Fruit fly (Drosophila melanogaster): ENCODE data around the gene CG14042.

CG14042 gene

dm6 chr2L:5044892-5045619, 7.5 kb downstream of the CG14042 start (continued):
- TF ChIP-seq Hmr (GFP tag; optimal IDR thresholded peaks at IDR 0.05) = peak; percentile 48
- no peak for TF ChIP-seq CG11560 (tag; IDR thresholded peaks at IDR 0.05)
- no peak for TF ChIP-seq CHES-1-like (GFP tag; optimal IDR thresholded peaks at IDR 0.05)
- no peak for TF ChIP-seq schlank (tag; optimal IDR thresholded peaks at IDR 0.05)
- peak; percentile 24 for TF ChIP-seq Asciz (GFP tag; optimal IDR thresholded peaks at IDR 0.05)
- TF ChIP-seq HHEX (GFP tag; optimal IDR thresholded peaks at IDR 0.05) = peak; percentile 69
- TF ChIP-seq CG32767 (GFP tag; IDR thresholded peaks at IDR 0.05) = peak; percentile 46; the same call in 1 of the 2 replicates
- TF ChIP-seq CG42726 (GFP tag; IDR thresholded peaks at IDR 0.05; ENCODE audit: partially characterized antibody) = no peak
- no peak for TF ChIP-seq amos (GFP tag; IDR thresholded peaks at IDR 0.05; ENCODE audit: partially characterized antibody)
- peak; percentile 72 for TF ChIP-seq CG32532 (GFP tag; IDR thresholded peaks at IDR 0.05)
- peak; percentile 30 for TF ChIP-seq Vsx1 (GFP tag; optimal IDR thresholded peaks at IDR 0.05)
- peak; percentile 53 for TF ChIP-seq cwo (GFP tag; optimal IDR thresholded peaks at IDR 0.05)
- TF ChIP-seq grn (GFP tag; optimal IDR thresholded peaks at IDR 0.05) = no peak
- TF ChIP-seq CG2116 (GFP tag; optimal IDR thresholded peaks at IDR 0.05) = peak; percentile 15
- TF ChIP-seq CG13287 (GFP tag; IDR thresholded peaks at IDR 0.05; ENCODE audit: partially characterized antibody) = no peak
- TF ChIP-seq gro (GFP tag; optimal IDR thresholded peaks at IDR 0.05) = no peak

dm6 chr2L:5046261-5046660, 8.8 kb downstream of the CG14042 start:
- peak; percentile 11 for TF ChIP-seq gcm (GFP tag; optimal IDR thresholded peaks at IDR 0.05)
- TF ChIP-seq Ada2b (GFP tag; IDR thresholded peaks at IDR 0.05) = no peak
- TF ChIP-seq Ets65A (GFP tag) = peak; percentile 93

DNA sequence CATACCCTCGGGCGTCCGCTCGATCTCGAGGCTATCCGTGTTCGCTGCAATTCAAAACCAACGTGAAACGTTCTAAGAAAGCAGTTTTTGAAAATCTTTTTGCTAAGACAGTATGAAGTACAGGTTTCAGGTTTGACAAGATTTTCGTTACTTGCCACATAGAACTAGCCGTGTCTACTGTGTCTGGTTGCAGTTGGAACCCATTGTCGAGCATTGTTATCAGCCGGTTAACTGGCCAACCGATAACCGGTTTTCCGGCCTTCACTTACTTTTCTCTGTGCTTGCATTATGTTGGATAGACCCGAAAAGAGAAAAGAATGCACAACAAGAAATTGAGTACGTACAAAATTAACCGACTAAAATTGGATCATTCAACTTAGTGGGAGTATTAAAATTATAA, 12.5 kb downstream of the CG14042 start:
- TF ChIP-seq br (optimal IDR thresholded peaks at IDR 0.05) (no peak), mam (GFP tag; optimal IDR thresholded peaks at IDR 0.05) (no peak), ssp (GFP tag; IDR thresholded peaks at IDR 0.05) (no peak), CG7745 (tag; optimal IDR thresholded peaks at IDR 0.05) (no peak), YL-1 (GFP tag; optimal IDR thresholded peaks at IDR 0.05) (no peak), CG34376 (GFP tag; optimal IDR thresholded peaks at IDR 0.05) (no peak), CG15601 (tag; optimal IDR thresholded peaks at IDR 0.05) (peak; percentile 29), vnd (GFP tag; IDR thresholded peaks at IDR 0.05; ENCODE audit: partially characterized antibody) (no peak), Stat92E (GFP tag; optimal IDR thresholded peaks at IDR 0.05) (no peak), Hr3 (GFP tag; optimal IDR thresholded peaks at IDR 0.05) (no peak), Dip3 (GFP tag; optimal IDR thresholded peaks at IDR 0.05) (no peak), prd (optimal IDR thresholded peaks at IDR 0.05) (no peak), prd (GFP tag; IDR thresholded peaks at IDR 0.05) (no peak), bbx (GFP tag; IDR thresholded peaks at IDR 0.05; ENCODE audit: partially characterized antibody) (0 out of 2 replicates have a peak, but pooled peaks have one; percentile 15), ranshi (GFP tag; IDR thresholded peaks at IDR 0.05) (no peak), CG9727 (GFP tag; optimal IDR thresholded peaks at IDR 0.05) (no peak), Bgb (GFP tag; IDR thresholded peaks at IDR 0.05; ENCODE audit: partially characterized antibody) (no peak), wor (GFP tag; IDR thresholded peaks at IDR 0.05) (no peak), Sry-δ (GFP tag; optimal IDR thresholded peaks at IDR 0.05) (no peak), Bteb2 (GFP tag; optimal IDR thresholded peaks at IDR 0.05) (no peak), Hsf (GFP tag; optimal IDR thresholded peaks at IDR 0.05) (no peak), CG6254 (GFP tag; optimal IDR thresholded peaks at IDR 0.05) (no peak), zf30C (GFP tag; optimal IDR thresholded peaks at IDR 0.05) (peak; percentile 67), Lpt (GFP tag; optimal IDR thresholded peaks at IDR 0.05) (no peak), bsh (GFP tag; optimal IDR thresholded peaks at IDR 0.05) (no peak), az2 (GFP tag; optimal IDR thresholded peaks at IDR 0.05) (no peak), wdn (GFP tag; IDR thresholded peaks at IDR 0.05) (no peak), gcm2 (GFP tag; optimal IDR thresholded peaks at IDR 0.05) (no peak), en (GFP tag; optimal IDR thresholded peaks at IDR 0.05) (no peak)
